Worm (Caenorhabditis elegans) whole organism, L1 larva: ENCODE data around the gene fbxa-62.

Source experiments
- aha-1 ChIP-seq: fragments of 150-350 bp; optimal IDR thresholded peaks from 2 replicates; lab custom pipeline; 2014; ENCODE audit warnings: missing biosample characterization, missing genetic modification characterization
- ama-1 ChIP-seq: fragments of 150-350 bp; optimal IDR thresholded peaks from 2 replicates; lab custom pipeline; 2014
- ces-1 ChIP-seq: fragments of 150-350 bp; optimal IDR thresholded peaks from 2 replicates; lab custom pipeline; 2014; ENCODE audit warnings: missing biosample characterization, missing genetic modification reagents, missing genetic modification characterization
- efl-3 ChIP-seq: fragments of 200-800 bp; sonication (Bioruptor generic); optimal IDR thresholded peaks from 2 replicates; lab custom pipeline; 2018; ENCODE audit warnings: mild to moderate bottlenecking, missing genetic modification characterization, missing compliant biosample characterization
- egl-27 ChIP-seq, 2 experiments: fragments of 150-350 bp in 1 of 2; sonication (generic microtip); optimal IDR thresholded peaks; 3 replicates each; lab custom pipeline; 2017 to 2018; ENCODE audit warnings: missing biosample characterization in 2 of 2, missing genetic modification characterization in 2 of 2, missing genetic modification reagents in 2 of 2
- lin-15B ChIP-seq: fragments of 150-350 bp; sonication (generic microtip); optimal IDR thresholded peaks from 3 replicates; lab custom pipeline; 2014; ENCODE audit warnings: missing biosample characterization, missing genetic modification characterization
- mdl-1 ChIP-seq, 2 experiments: fragments of 150-350 bp; optimal IDR thresholded peaks; 2 replicates each; lab custom pipeline; 2014 to 2017; ENCODE audit warnings: missing biosample characterization in 2 of 2, missing genetic modification characterization in 2 of 2, inconsistent platforms in 1 of 2
- mep-1 ChIP-seq: fragments of 150-350 bp; optimal IDR thresholded peaks from 2 replicates; lab custom pipeline; 2014; ENCODE audit warnings: missing biosample characterization, missing genetic modification characterization
- nhr-11 ChIP-seq: fragments of 150-350 bp; optimal IDR thresholded peaks from 2 replicates; lab custom pipeline; 2014; ENCODE audit warnings: missing biosample characterization, missing genetic modification characterization
- nhr-77 ChIP-seq: fragments of 150-350 bp; optimal IDR thresholded peaks from 2 replicates; lab custom pipeline; 2014; ENCODE audit warnings: missing biosample characterization, missing genetic modification characterization
- pag-3 ChIP-seq: sonication (generic microtip); optimal IDR thresholded peaks from 2 replicates; lab custom pipeline; 2017; ENCODE audit warnings: missing genetic modification characterization, mild to moderate bottlenecking, missing compliant biosample characterization, antibody characterized with exemption, borderline replicate concordance; ENCODE audit not compliant: insufficient read depth
- snpc-4 ChIP-seq: fragments of 150-350 bp; optimal IDR thresholded peaks from 2 replicates; lab custom pipeline; 2014; ENCODE audit warnings: missing biosample characterization, missing genetic modification characterization
- sox-4 ChIP-seq: sonication (generic microtip); optimal IDR thresholded peaks from 2 replicates; lab custom pipeline; 2016; ENCODE audit warnings: missing genetic modification characterization, missing compliant biosample characterization

DNA sequence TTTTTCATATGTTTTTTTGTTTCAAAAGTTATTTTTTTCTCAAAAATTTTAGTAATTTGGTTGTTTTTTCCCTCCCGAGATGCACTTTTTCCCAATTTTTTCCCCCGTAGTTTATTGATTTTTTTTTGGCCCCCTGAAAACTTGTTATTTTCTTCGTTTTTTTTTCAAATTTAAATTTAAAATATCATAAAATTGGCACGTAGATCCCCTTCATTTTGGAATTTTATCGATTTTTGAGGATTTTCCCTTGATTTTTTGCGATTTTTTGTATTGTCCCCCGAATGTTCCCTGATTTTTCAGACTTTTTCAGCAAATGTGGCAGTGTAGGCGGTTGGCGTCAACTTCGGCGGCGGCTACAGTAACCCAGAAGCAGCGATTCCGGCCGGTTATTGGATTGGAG, 29.8 kb upstream of the fbxa-62 start, which contains the start of gene C39B5.6:
- TF ChIP-seq snpc-4 (tag; lab: Kevin White, UChicago): no peak
- no peak for TF ChIP-seq efl-3 (GFP tag; lab: Kevin White, UChicago)
- TF ChIP-seq aha-1 (tag; lab: Kevin White, UChicago): no peak
- TF ChIP-seq sox-4 (tag; lab: Kevin White, UChicago): no peak
- no peak for TF ChIP-seq pag-3 (tag; lab: Kevin White, UChicago)
- no peak for TF ChIP-seq nhr-11 (tag; lab: Kevin White, UChicago)
- no peak for TF ChIP-seq nhr-77 (tag; lab: Kevin White, UChicago)
- TF ChIP-seq mdl-1 (tag; optimal IDR thresholded peaks at IDR 0.05; lab: Kevin White, UChicago): no peak
- TF ChIP-seq egl-27 (tag; optimal IDR thresholded peaks at IDR 0.05; lab: Kevin White, UChicago): no peak
- no peak for TF ChIP-seq ama-1 (lab: Kevin White, UChicago)
- TF ChIP-seq lin-15B (tag; lab: Kevin White, UChicago): no peak
- no peak for TF ChIP-seq mep-1 (tag; lab: Kevin White, UChicago)
- no peak for TF ChIP-seq ces-1 (GFP tag; lab: Kevin White, UChicago)
